Fruit fly (Drosophila melanogaster) S2 (cell line): Measurements from ENCODE around the gene sima.

Source experiments
- CG8478 ChIP-seq: fragments of >200 bp; optimal IDR thresholded peaks from 2 replicates; lab custom pipeline; 2018
- CTCF ChIP-seq, 2 experiments: fragments of >200 bp; optimal IDR thresholded peaks; 2 replicates each; lab custom pipeline; 2018

dm6 chr3R:30101389-30101935 lies 43.4 kb downstream of the sima start:
- TF ChIP-seq CG8478 (lab: Kevin White, UChicago) (no peak), CTCF (optimal IDR thresholded peaks at IDR 0.05; lab: Kevin White, UChicago) (no peak)
